Worm (Caenorhabditis elegans) whole organism, L3 larva: ENCODE data around the gene srsx-11.

ENCODE experiments used
- aly-2 ChIP-seq: fragments of 150-350 bp; optimal IDR thresholded peaks from 2 replicates; lab custom pipeline; 2014; ENCODE audit warnings: missing biosample characterization, missing genetic modification characterization
- elt-1 ChIP-seq: fragments of 150-350 bp; optimal IDR thresholded peaks from 2 replicates; lab custom pipeline; 2014; ENCODE audit warnings: missing biosample characterization, missing genetic modification characterization
- unc-39 ChIP-seq: sonication (generic microtip); optimal IDR thresholded peaks from 4 replicates; lab custom pipeline; 2017; ENCODE audit warnings: missing biosample characterization, missing genetic modification characterization
- zag-1 ChIP-seq: fragments of 150-350 bp; optimal IDR thresholded peaks from 2 replicates; lab custom pipeline; 2014; ENCODE audit warnings: missing biosample characterization, missing genetic modification characterization

DNA sequence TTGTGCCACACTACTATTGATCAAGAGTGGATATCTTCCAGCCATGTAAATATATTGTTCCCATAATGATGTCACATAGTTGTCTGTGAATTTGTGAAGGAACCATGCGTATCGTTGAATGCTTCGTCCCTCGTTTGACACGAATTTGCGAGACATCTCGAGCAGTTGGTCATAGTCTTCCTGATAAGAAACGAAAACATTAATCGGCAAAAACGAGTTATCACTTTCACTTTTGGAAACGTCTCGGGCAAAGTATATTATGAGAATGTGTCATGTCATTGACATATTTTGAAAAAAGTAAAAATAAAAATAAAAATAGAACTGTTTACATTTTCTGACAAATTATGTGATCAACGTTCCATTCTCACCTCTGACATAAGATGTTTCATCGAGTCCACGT lies 47.5 kb upstream of the srsx-11 start:
- TF ChIP-seq aly-2 (tag; lab: Kevin White, UChicago) (no peak), zag-1 (tag; lab: Kevin White, UChicago) (no peak), unc-39 (tag; lab: Kevin White, UChicago) (no peak), elt-1 (tag; lab: Kevin White, UChicago) (no peak)
